Fruit fly (Drosophila melanogaster): ENCODE data around the gene PIG-K.
A peak's percentile ranks its signal among the peaks of the same experiment; 100 is the strongest.

PIG-K gene

dm6 chrX:2032821-2033436 lies 23.8 kb upstream of the PIG-K start (continued):
- no peak for TF ChIP-seq Dip2 (GFP tag; IDR thresholded peaks at IDR 0.05)
- no peak for TF ChIP-seq dati (GFP tag; IDR thresholded peaks at IDR 0.05)
- 0 out of 3 replicates have a peak, but pooled peaks have one; percentile 9 for TF ChIP-seq ken (GFP tag; IDR thresholded peaks at IDR 0.05)
- TF ChIP-seq CG7271 (tag; optimal IDR thresholded peaks at IDR 0.05) = no peak
- no peak for TF ChIP-seq ap (GFP tag; IDR thresholded peaks at IDR 0.05)
- no peak for TF ChIP-seq CG3407 (GFP tag; optimal IDR thresholded peaks at IDR 0.05)
- peak; percentile 41 for TF ChIP-seq Adf1 (GFP tag; IDR thresholded peaks at IDR 0.05)
- TF ChIP-seq CG18619 (GFP tag; optimal IDR thresholded peaks at IDR 0.05) = no peak
- TF ChIP-seq sr (GFP tag; IDR thresholded peaks at IDR 0.05) = peak; percentile 73
- peak in 1 of 2 experiments; percentile 59 for TF ChIP-seq Pdp1 (GFP tag; optimal IDR thresholded peaks at IDR 0.05)
- TF ChIP-seq Abd-B (GFP tag; optimal IDR thresholded peaks at IDR 0.05) = no peak
- no peak for TF ChIP-seq H2.0 (GFP tag; IDR thresholded peaks at IDR 0.05)
- TF ChIP-seq CG9797 (GFP tag; optimal IDR thresholded peaks at IDR 0.05) = no peak
- no peak for TF ChIP-seq D19B (GFP tag; optimal IDR thresholded peaks at IDR 0.05)
- no peak for TF ChIP-seq kah (GFP tag; optimal IDR thresholded peaks at IDR 0.05)
- no peak for TF ChIP-seq Nf-YA (GFP tag; IDR thresholded peaks at IDR 0.05)
- no peak for TF ChIP-seq wor (GFP tag; IDR thresholded peaks at IDR 0.05)
- TF ChIP-seq twi (tag; optimal IDR thresholded peaks at IDR 0.05) = no peak
- no peak for TF ChIP-seq CG9876 (GFP tag; optimal IDR thresholded peaks at IDR 0.05)
- TF ChIP-seq HHEX (GFP tag; optimal IDR thresholded peaks at IDR 0.05) = no peak
- TF ChIP-seq toy (GFP tag; IDR thresholded peaks at IDR 0.05) = no peak
- TF ChIP-seq CG15011 (GFP tag; optimal IDR thresholded peaks at IDR 0.05) = no peak
- TF ChIP-seq CG17361 (GFP tag; IDR thresholded peaks at IDR 0.05) = no peak
- TF ChIP-seq Lim3 (GFP tag; IDR thresholded peaks at IDR 0.05) = no peak
- TF ChIP-seq CG3726 (GFP tag; IDR thresholded peaks at IDR 0.05) = no peak
- TF ChIP-seq prd (optimal IDR thresholded peaks at IDR 0.05) = no peak
- no peak for TF ChIP-seq prd (GFP tag; IDR thresholded peaks at IDR 0.05)
- TF ChIP-seq MBD-R2 (GFP tag; IDR thresholded peaks at IDR 0.05) = no peak; the same call in 1 of the 2 replicates
- TF ChIP-seq sim (GFP tag; IDR thresholded peaks at IDR 0.05) = no peak
- TF ChIP-seq CG10321 (GFP tag; IDR thresholded peaks at IDR 0.05) = peak; percentile 82
- no peak for TF ChIP-seq CG15601 (tag; optimal IDR thresholded peaks at IDR 0.05)
- no peak for TF ChIP-seq gsb (GFP tag; IDR thresholded peaks at IDR 0.05)
- no peak for TF ChIP-seq PHDP (tag; optimal IDR thresholded peaks at IDR 0.05)
- no peak for TF ChIP-seq CG32767 (GFP tag; IDR thresholded peaks at IDR 0.05)
- no peak for TF ChIP-seq CG10979 (tag; optimal IDR thresholded peaks at IDR 0.05)
- no peak for TF ChIP-seq Ada2b (GFP tag; IDR thresholded peaks at IDR 0.05)
- no peak for TF ChIP-seq CG34422 (GFP tag; IDR thresholded peaks at IDR 0.05)
- no peak for TF ChIP-seq insv (GFP tag; optimal IDR thresholded peaks at IDR 0.05)
- no peak for TF ChIP-seq ttk (GFP tag; IDR thresholded peaks at IDR 0.05)
- TF ChIP-seq fd64A (GFP tag; optimal IDR thresholded peaks at IDR 0.05) = no peak
- no peak for TF ChIP-seq Spps (tag; optimal IDR thresholded peaks at IDR 0.05)
- peak; percentile 80 for TF ChIP-seq CG10543 (GFP tag; optimal IDR thresholded peaks at IDR 0.05)
- no peak for TF ChIP-seq CG3163 (GFP tag; optimal IDR thresholded peaks at IDR 0.05)
- no peak for TF ChIP-seq pum (GFP tag; optimal IDR thresholded peaks at IDR 0.05)
- TF ChIP-seq Jarid2 (GFP tag; optimal IDR thresholded peaks at IDR 0.05) = no peak
- no peak for TF ChIP-seq CG11696 (GFP tag; IDR thresholded peaks at IDR 0.05)
